Worm (Caenorhabditis elegans) whole organism, L2 larva: ENCODE measurements around the gene C50H2.13.

Source experiments
- mbf-1 ChIP-seq: sonication (generic microtip); optimal IDR thresholded peaks from 2 replicates; lab custom pipeline; 2017; ENCODE audit warnings: missing biosample characterization, missing genetic modification characterization
- skn-1 ChIP-seq: sonication (generic microtip); optimal IDR thresholded peaks from 2 replicates; lab custom pipeline; 2017; ENCODE audit warnings: missing biosample characterization, missing genetic modification characterization

- no peak for TF ChIP-seq mbf-1 (tag; lab: Kevin White, UChicago)
- TF ChIP-seq skn-1 (tag; lab: Kevin White, UChicago): no peak
Measured at ce11 chrV:9899278-9899677, 27.1 kb upstream of the C50H2.13 start, which contains the start of gene egl-47.
